Worm (Caenorhabditis elegans): ENCODE data around the gene C38H2.3.

DNA sequence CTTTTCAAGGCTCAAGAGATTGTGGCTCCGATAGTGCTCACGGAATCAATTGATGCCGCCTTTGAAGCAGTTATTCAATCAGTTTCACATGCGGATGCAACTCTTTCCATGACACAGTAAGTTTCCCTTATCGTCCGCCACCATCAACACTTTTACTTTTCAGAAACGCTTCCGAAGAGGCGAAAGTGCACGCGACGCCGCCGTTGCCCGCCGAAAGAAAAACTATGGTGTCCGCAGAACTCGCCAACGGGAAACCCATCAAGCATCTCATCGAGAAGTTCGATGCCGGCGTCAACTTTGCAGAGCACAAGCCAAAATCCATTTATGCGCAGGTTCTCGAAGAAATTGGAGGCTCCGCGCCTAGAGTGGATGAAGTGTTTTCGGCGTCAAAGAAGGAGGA is 33.0 kb downstream of the C38H2.3 start:
- TF ChIP-seq mab-5 (tag; optimal IDR thresholded peaks at IDR 0.05) (no peak), unc-39 (tag; optimal IDR thresholded peaks at IDR 0.05) (no peak), elt-3 (tag; optimal IDR thresholded peaks at IDR 0.05) (no peak), lin-39 (tag; optimal IDR thresholded peaks at IDR 0.05) (no peak), nhr-23 (tag; optimal IDR thresholded peaks at IDR 0.05) (no peak), snpc-4 (tag; optimal IDR thresholded peaks at IDR 0.05) (no peak), lin-11 (tag; optimal IDR thresholded peaks at IDR 0.05) (no peak), blmp-1 (tag; optimal IDR thresholded peaks at IDR 0.05; ENCODE audit: insufficient read depth) (no peak)

Data from whole organism, L2 larva.